Fruit fly (Drosophila melanogaster): ENCODE results near the gene CG32085.

dm6 chr3L:11678313-11678817, 1.8 kb downstream of the CG32085 start:
- TF ChIP-seq psq (optimal IDR thresholded peaks at IDR 0.05) (no peak), Sin3A (optimal IDR thresholded peaks at IDR 0.05) (no peak)

Data from Kc167 (cell line).